Worm (Caenorhabditis elegans) whole organism, L1 larva: ENCODE measurements around the gene Y67H2A.7.

ENCODE experiments used
- C34B4.2 ChIP-seq: sonication (generic microtip); optimal IDR thresholded peaks from 2 replicates; lab custom pipeline; 2017; ENCODE audit warnings: mild to moderate bottlenecking, missing genetic modification characterization, missing compliant biosample characterization
- F16B12.6 ChIP-seq: fragments of 150-350 bp; optimal IDR thresholded peaks from 2 replicates; lab custom pipeline; 2014; ENCODE audit warnings: missing biosample characterization, missing genetic modification characterization
- aly-2 ChIP-seq: fragments of 150-350 bp; optimal IDR thresholded peaks from 2 replicates; lab custom pipeline; 2014; ENCODE audit warnings: missing biosample characterization, missing genetic modification characterization
- blmp-1 ChIP-seq: fragments of 150-350 bp; optimal IDR thresholded peaks from 2 replicates; lab custom pipeline; 2014; ENCODE audit warnings: missing biosample characterization, missing genetic modification characterization
- ceh-8 ChIP-seq: fragments of 200-800 bp; sonication (Bioruptor generic); optimal IDR thresholded peaks from 2 replicates; lab custom pipeline; 2018; ENCODE audit warnings: mild to moderate bottlenecking, missing genetic modification characterization, moderate library complexity, missing compliant biosample characterization
- dsc-1 ChIP-seq: sonication (generic microtip); optimal IDR thresholded peaks from 2 replicates; lab custom pipeline; 2016; ENCODE audit warnings: mild to moderate bottlenecking, missing genetic modification characterization, missing compliant biosample characterization
- efl-1 ChIP-seq, 4 experiments: fragments of 150-350 bp; optimal IDR thresholded peaks in 3 of 4; peaks in 1 of 4; 1 replicate in 1 of 4; 2 replicates in 3 of 4; lab custom pipeline; 2014; ENCODE audit warnings: missing biosample characterization in 2 of 4, missing genetic modification characterization in 2 of 4, missing genetic modification reagents in 2 of 4
- fkh-10 ChIP-seq: sonication (generic microtip); optimal IDR thresholded peaks from 2 replicates; lab custom pipeline; 2017; ENCODE audit warnings: missing biosample characterization, missing genetic modification reagents, missing genetic modification characterization
- fkh-4 ChIP-seq: sonication (generic microtip); optimal IDR thresholded peaks from 2 replicates; lab custom pipeline; 2016; ENCODE audit warnings: missing compliant biosample characterization, missing genetic modification characterization, borderline replicate concordance
- fos-1 ChIP-seq: fragments of 150-350 bp; optimal IDR thresholded peaks from 2 replicates; lab custom pipeline; 2014; ENCODE audit warnings: missing biosample characterization, missing genetic modification characterization
- grh-1 ChIP-seq: fragments of 200-800 bp; sonication (Bioruptor generic); IDR thresholded peaks from 2 replicates; pipeline ENCODE4 v1.3.6; 2022; ENCODE audit warnings: missing genetic modification reagents, missing genetic modification characterization, missing compliant biosample characterization
- hlh-17 ChIP-seq: fragments of 200-800 bp; sonication (Bioruptor generic); optimal IDR thresholded peaks from 2 replicates; lab custom pipeline; 2018; ENCODE audit warnings: missing genetic modification characterization, mild to moderate bottlenecking, missing compliant biosample characterization, moderate library complexity, borderline replicate concordance
- lin-14 ChIP-seq: fragments of 200-800 bp; sonication (Bioruptor generic); optimal IDR thresholded peaks from 2 replicates; lab custom pipeline; 2018; ENCODE audit warnings: mild to moderate bottlenecking, missing genetic modification characterization, moderate library complexity, missing compliant biosample characterization
- lin-15B ChIP-seq: fragments of 150-350 bp; sonication (generic microtip); optimal IDR thresholded peaks from 3 replicates; lab custom pipeline; 2014; ENCODE audit warnings: missing biosample characterization, missing genetic modification characterization
- lin-35 ChIP-seq, 2 experiments: fragments of 150-350 bp; optimal IDR thresholded peaks; 2 replicates each; lab custom pipeline; 2014; ENCODE audit warnings: missing biosample characterization in 2 of 2, missing genetic modification characterization in 2 of 2, missing genetic modification reagents in 2 of 2
- mef-2 ChIP-seq: fragments of 150-350 bp; optimal IDR thresholded peaks from 2 replicates; lab custom pipeline; 2014; ENCODE audit warnings: missing biosample characterization, missing genetic modification characterization
- nhr-12 ChIP-seq: sonication (generic microtip); optimal IDR thresholded peaks from 2 replicates; lab custom pipeline; 2017; ENCODE audit warnings: missing biosample characterization, missing genetic modification characterization
- nhr-20 ChIP-seq: sonication (generic microtip); optimal IDR thresholded peaks from 2 replicates; lab custom pipeline; 2016; ENCODE audit warnings: mild to moderate bottlenecking, missing genetic modification characterization, missing compliant biosample characterization
- nhr-28 ChIP-seq: fragments of 150-350 bp; optimal IDR thresholded peaks from 2 replicates; lab custom pipeline; 2014; ENCODE audit warnings: missing biosample characterization, missing genetic modification characterization
- nhr-76 ChIP-seq: sonication (generic microtip); optimal IDR thresholded peaks from 2 replicates; lab custom pipeline; 2017; ENCODE audit warnings: missing biosample characterization, missing genetic modification characterization
- pax-3 ChIP-seq: fragments of 200-800 bp; sonication (Bioruptor generic); optimal IDR thresholded peaks from 2 replicates; lab custom pipeline; 2018; ENCODE audit warnings: mild to moderate bottlenecking, missing genetic modification characterization, moderate library complexity, missing compliant biosample characterization
- rnt-1 ChIP-seq: sonication (generic microtip); optimal IDR thresholded peaks from 2 replicates; lab custom pipeline; 2016; ENCODE audit warnings: mild to moderate bottlenecking, missing genetic modification characterization, moderate library complexity, missing compliant biosample characterization
- swsn-7 ChIP-seq: sonication (generic microtip); optimal IDR thresholded peaks from 2 replicates; lab custom pipeline; 2016; ENCODE audit warnings: missing genetic modification characterization, missing compliant biosample characterization
- unc-130 ChIP-seq: fragments of 150-350 bp; optimal IDR thresholded peaks from 2 replicates; lab custom pipeline; 2017; ENCODE audit warnings: missing biosample characterization, missing genetic modification characterization, inconsistent platforms
- unc-30 ChIP-seq: sonication (generic microtip); optimal IDR thresholded peaks from 2 replicates; lab custom pipeline; 2017; ENCODE audit warnings: missing biosample characterization, missing genetic modification characterization
- unc-86 ChIP-seq: sonication (generic microtip); optimal IDR thresholded peaks from 2 replicates; lab custom pipeline; 2016; ENCODE audit warnings: missing genetic modification characterization, missing compliant biosample characterization

Gene Y67H2A.7

DNA sequence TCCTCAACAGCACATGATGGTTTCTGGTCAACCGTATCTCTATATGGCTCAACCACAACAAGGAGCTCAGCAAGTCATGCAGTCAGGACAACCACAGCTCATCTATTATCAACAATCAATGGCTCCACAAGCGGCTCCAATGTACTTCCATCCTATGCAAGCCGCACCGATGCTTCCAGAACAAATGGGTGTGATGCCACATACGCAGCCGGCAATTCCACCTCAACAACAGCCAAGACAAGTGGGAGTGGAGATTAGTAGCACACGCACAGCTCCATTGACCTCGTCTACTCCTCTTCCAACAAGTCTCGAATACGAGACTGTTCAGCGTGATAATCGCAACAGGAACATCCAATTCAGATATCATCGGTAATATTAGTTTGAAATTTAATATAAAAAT is 50.5 kb downstream of the Y67H2A.7 start:
- TF ChIP-seq mef-2 (tag; lab: Kevin White, UChicago), result no peak
- TF ChIP-seq efl-1 (optimal IDR thresholded peaks at IDR 0.05; lab: Kevin White, UChicago), result no peak
- peak in 1 of 2 experiments; percentile 91 for TF ChIP-seq efl-1 (GFP tag; optimal IDR thresholded peaks at IDR 0.05 in 1 of 2; lab: Kevin White, UChicago)

- TF ChIP-seq nhr-12 (no peak), unc-30 (tag; lab: Kevin White, UChicago) (no peak), fkh-4 (tag; lab: Kevin White, UChicago) (no peak), nhr-28 (no peak), dsc-1 (tag; lab: Kevin White, UChicago) (no peak), grh-1 (GFP tag; lab: Robert Waterston, UW) (no peak), unc-86 (tag; lab: Kevin White, UChicago) (no peak), mef-2 (tag; lab: Kevin White, UChicago) (no peak), unc-130 (no peak), hlh-17 (GFP tag; lab: Kevin White, UChicago) (no peak)
These were observed 52.5 kb downstream of the Y67H2A.7 start for ce11 chrIV:13356005-13356404.

ce11 chrIV:13358488-13358887 is 54.9 kb downstream of the Y67H2A.7 start, which contains the start of gene W02A2.8:
Gene W02A2.8 (minus strand): TSS chrIV:13358588.
- TF ChIP-seq blmp-1 (tag; lab: Kevin White, UChicago), result no peak
- no peak for TF ChIP-seq fkh-10 (GFP tag; lab: Kevin White, UChicago)
- TF ChIP-seq fos-1 (tag; lab: Kevin White, UChicago), result no peak
- TF ChIP-seq nhr-76, result no peak
- TF ChIP-seq nhr-12, result no peak
- TF ChIP-seq lin-14 (GFP tag; lab: Kevin White, UChicago), result no peak
- TF ChIP-seq grh-1 (GFP tag; lab: Robert Waterston, UW), result no peak
- no peak for TF ChIP-seq lin-15B (tag; lab: Kevin White, UChicago)
- no peak for TF ChIP-seq hlh-17 (GFP tag; lab: Kevin White, UChicago)
- no peak for TF ChIP-seq aly-2 (tag; lab: Kevin White, UChicago)
- TF ChIP-seq rnt-1 (tag; lab: Kevin White, UChicago), result no peak
- TF ChIP-seq F16B12.6 (tag; lab: Kevin White, UChicago), result no peak
- no peak for TF ChIP-seq lin-35 (GFP tag; optimal IDR thresholded peaks at IDR 0.05; lab: Kevin White, UChicago)
- TF ChIP-seq nhr-20, result no peak

DNA sequence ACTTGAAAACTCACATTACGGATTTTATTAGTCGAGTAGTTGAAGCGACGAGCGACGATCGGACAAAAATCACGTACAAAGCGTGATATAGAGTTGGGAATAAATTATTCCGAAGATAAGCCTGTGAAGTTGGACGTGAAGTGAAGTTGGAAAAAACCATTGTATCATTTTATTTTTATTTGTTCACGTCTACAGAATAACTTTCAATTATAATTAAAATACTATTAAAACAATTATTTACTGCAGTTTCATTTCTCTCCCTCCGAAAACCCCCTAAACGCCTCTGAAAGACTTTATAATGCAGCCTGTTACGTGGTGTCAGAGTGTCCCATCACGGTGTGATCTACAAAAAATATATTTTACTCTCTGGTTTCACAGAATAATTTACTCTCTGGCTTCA is 56.6 kb downstream of the Y67H2A.7 start, which contains the start of gene Y62E10A.3:
Y62E10A.3 (minus strand) TSS at position 101 of the 400 bp plus-strand sequence.
- TF ChIP-seq lin-14 (GFP tag; lab: Kevin White, UChicago) (no peak), ceh-8 (GFP tag; lab: Kevin White, UChicago) (no peak), C34B4.2 (tag; lab: Kevin White, UChicago) (no peak), swsn-7 (tag; lab: Kevin White, UChicago) (no peak), pax-3 (no peak)
